Worm (Caenorhabditis elegans): ENCODE results near the gene lron-15.

The lron-15 gene

ce11 chrII:6544842-6545410 lies at the start of gene lron-15:
lron-15 (minus strand) TSS chrII:6544892.
- no peak for TF ChIP-seq hif-1 (tag; optimal IDR thresholded peaks at IDR 0.05)
- TF ChIP-seq lin-15B (tag; optimal IDR thresholded peaks at IDR 0.05): no peak
- TF ChIP-seq tag-97 (GFP tag; IDR thresholded peaks at IDR 0.05): no peak
- no peak for TF ChIP-seq cey-2 (tag; optimal IDR thresholded peaks at IDR 0.05; ENCODE audit: borderline replicate concordance, insufficient read depth)
- no peak for TF ChIP-seq ZK546.5 (tag; optimal IDR thresholded peaks at IDR 0.05)
- TF ChIP-seq saeg-2 (GFP tag; IDR thresholded peaks at IDR 0.05): no peak
- TF ChIP-seq tra-1 (GFP tag; IDR thresholded peaks at IDR 0.05): no peak
- no peak for TF ChIP-seq F49E8.2 (tag; optimal IDR thresholded peaks at IDR 0.05; ENCODE audit: borderline replicate concordance)
- TF ChIP-seq Y105C5A.15 (GFP tag; IDR thresholded peaks at IDR 0.05): no peak
- TF ChIP-seq T20F7.1 (GFP tag; optimal IDR thresholded peaks at IDR 0.05): no peak
- TF ChIP-seq madf-9 (GFP tag; conservative IDR thresholded peaks at IDR 0.05): no peak
- TF ChIP-seq zfp-3 (GFP tag; conservative IDR thresholded peaks at IDR 0.05): no peak
- TF ChIP-seq zfp-2 (tag; optimal IDR thresholded peaks at IDR 0.05): no peak
- no peak for TF ChIP-seq lin-39 (tag; optimal IDR thresholded peaks at IDR 0.05)
- no peak for TF ChIP-seq snpc-1.2 (GFP tag; IDR thresholded peaks at IDR 0.05)
- TF ChIP-seq aly-2 (tag; optimal IDR thresholded peaks at IDR 0.05): no peak
- TF ChIP-seq nhr-76 (tag; optimal IDR thresholded peaks at IDR 0.05): no peak
- no peak for TF ChIP-seq duxl-1 (tag; optimal IDR thresholded peaks at IDR 0.05; ENCODE audit: poor library complexity)

- no peak for TF ChIP-seq lin-1 (GFP tag; IDR thresholded peaks at IDR 0.05)
- TF ChIP-seq T20F7.1 (GFP tag; optimal IDR thresholded peaks at IDR 0.05): no peak
- no peak for TF ChIP-seq gei-8 (GFP tag; optimal IDR thresholded peaks at IDR 0.05)
- TF ChIP-seq mes-2 (tag; optimal IDR thresholded peaks at IDR 0.05; ENCODE audit: poor library complexity, severe bottlenecking): no peak
- no peak for TF ChIP-seq dmd-9 (GFP tag; IDR thresholded peaks at IDR 0.05)
- no peak for TF ChIP-seq daf-16 (GFP tag; optimal IDR thresholded peaks at IDR 0.05)
- TF ChIP-seq daf-16 (tag; optimal IDR thresholded peaks at IDR 0.05): no peak
- no peak for TF ChIP-seq snpc-1.2 (GFP tag; IDR thresholded peaks at IDR 0.05)
- no peak for TF ChIP-seq lin-15B (tag; optimal IDR thresholded peaks at IDR 0.05)
- no peak for TF ChIP-seq lir-3 (tag; optimal IDR thresholded peaks at IDR 0.05)
- TF ChIP-seq dve-1 (tag; optimal IDR thresholded peaks at IDR 0.05; ENCODE audit: insufficient read depth): no peak
- TF ChIP-seq tag-97 (GFP tag; IDR thresholded peaks at IDR 0.05): no peak
- no peak for TF ChIP-seq dmd-6 (GFP tag; IDR thresholded peaks at IDR 0.05)
- no peak for TF ChIP-seq ceh-82 (tag; optimal IDR thresholded peaks at IDR 0.05)
- TF ChIP-seq zip-11 (GFP tag; IDR thresholded peaks at IDR 0.05): no peak
These were observed 49.5 kb upstream of the lron-15 start, which contains the start of gene aipr-1 for ce11 chrII:6594151-6594550. aipr-1 (minus strand) TSS chrII:6594251.

ce11 chrII:6592251-6592650 lies 47.6 kb upstream of the lron-15 start, which contains the start of gene C56C10.9:
C56C10.9 (minus strand) TSS chrII:6592351.
- TF ChIP-seq saeg-2 (GFP tag; IDR thresholded peaks at IDR 0.05) (no peak), lin-1 (GFP tag; IDR thresholded peaks at IDR 0.05) (no peak), attf-4 (tag; optimal IDR thresholded peaks at IDR 0.05) (no peak), dmd-6 (GFP tag; IDR thresholded peaks at IDR 0.05) (no peak), ceh-44 (GFP tag; IDR thresholded peaks at IDR 0.05) (no peak), mdt-29 (GFP tag; IDR thresholded peaks at IDR 0.05) (no peak), jun-1 (tag; optimal IDR thresholded peaks at IDR 0.05) (no peak), ces-1 (GFP tag; optimal IDR thresholded peaks at IDR 0.05) (no peak), mdl-1 (tag; optimal IDR thresholded peaks at IDR 0.05) (no peak), sdz-12 (GFP tag; optimal IDR thresholded peaks at IDR 0.05) (no peak), dve-1 (tag; optimal IDR thresholded peaks at IDR 0.05; ENCODE audit: insufficient read depth) (no peak), nhr-41 (GFP tag; IDR thresholded peaks at IDR 0.05) (no peak), pqm-1 (tag; optimal IDR thresholded peaks at IDR 0.05) (no peak), duxl-1 (tag; optimal IDR thresholded peaks at IDR 0.05; ENCODE audit: poor library complexity) (no peak), pha-4 (GFP tag; IDR thresholded peaks at IDR 0.05) (no peak), pha-4 (tag; optimal IDR thresholded peaks at IDR 0.05) (no peak), zfp-3 (GFP tag; conservative IDR thresholded peaks at IDR 0.05) (no peak), T20F7.1 (GFP tag; optimal IDR thresholded peaks at IDR 0.05) (no peak)
